Worm (Caenorhabditis elegans) whole organism, L1 larva: Measurements from ENCODE around the gene set-25.
A peak's percentile ranks its signal among the peaks of the same experiment; 100 is the strongest.

Experiments
- C34B4.2 ChIP-seq: sonication (generic microtip); optimal IDR thresholded peaks from 2 replicates; lab custom pipeline; 2017; ENCODE audit warnings: mild to moderate bottlenecking, missing genetic modification characterization, missing compliant biosample characterization
- Y116A8C.19 ChIP-seq: sonication (generic microtip); optimal IDR thresholded peaks from 2 replicates; lab custom pipeline; 2016; ENCODE audit warnings: missing compliant biosample characterization, missing genetic modification characterization, borderline replicate concordance
- aha-1 ChIP-seq: fragments of 150-350 bp; optimal IDR thresholded peaks from 2 replicates; lab custom pipeline; 2014; ENCODE audit warnings: missing biosample characterization, missing genetic modification characterization
- alr-1 ChIP-seq: fragments of 200-800 bp; sonication (Bioruptor generic); optimal IDR thresholded peaks from 2 replicates; lab custom pipeline; 2018; ENCODE audit warnings: borderline replicate concordance, mild to moderate bottlenecking, missing genetic modification characterization, missing compliant biosample characterization
- ama-1 ChIP-seq: fragments of 150-350 bp; optimal IDR thresholded peaks from 2 replicates; lab custom pipeline; 2014
- blmp-1 ChIP-seq: fragments of 150-350 bp; optimal IDR thresholded peaks from 2 replicates; lab custom pipeline; 2014; ENCODE audit warnings: missing biosample characterization, missing genetic modification characterization
- ceh-8 ChIP-seq: fragments of 200-800 bp; sonication (Bioruptor generic); optimal IDR thresholded peaks from 2 replicates; lab custom pipeline; 2018; ENCODE audit warnings: mild to moderate bottlenecking, missing genetic modification characterization, moderate library complexity, missing compliant biosample characterization
- ceh-82 ChIP-seq, 3 experiments: fragments of 150-350 bp in 1 of 3; sonication (generic microtip) in 2 of 3; optimal IDR thresholded peaks; 2 replicates each; lab custom pipeline; 2014 to 2017; ENCODE audit warnings: missing biosample characterization in 3 of 3, missing genetic modification characterization in 3 of 3
- ceh-88 ChIP-seq: fragments of 200-800 bp; sonication (Bioruptor generic); IDR thresholded peaks from 2 replicates; pipeline ENCODE4 v1.3.6; 2022; ENCODE audit warnings: missing genetic modification characterization, missing compliant biosample characterization
- dpl-1 ChIP-seq, 3 experiments: fragments of 150-350 bp in 2 of 3; sonication (generic microtip) in 1 of 3; optimal IDR thresholded peaks; 2 replicates each; lab custom pipeline; 2014 to 2017; ENCODE audit warnings: missing biosample characterization in 3 of 3, missing genetic modification characterization in 3 of 3, missing genetic modification reagents in 3 of 3
- dsc-1 ChIP-seq: sonication (generic microtip); optimal IDR thresholded peaks from 2 replicates; lab custom pipeline; 2016; ENCODE audit warnings: mild to moderate bottlenecking, missing genetic modification characterization, missing compliant biosample characterization
- efl-1 ChIP-seq, 4 experiments: fragments of 150-350 bp; optimal IDR thresholded peaks in 3 of 4; peaks in 1 of 4; 1 replicate in 1 of 4; 2 replicates in 3 of 4; lab custom pipeline; 2014; ENCODE audit warnings: missing biosample characterization in 2 of 4, missing genetic modification characterization in 2 of 4, missing genetic modification reagents in 2 of 4
- efl-3 ChIP-seq: fragments of 200-800 bp; sonication (Bioruptor generic); optimal IDR thresholded peaks from 2 replicates; lab custom pipeline; 2018; ENCODE audit warnings: mild to moderate bottlenecking, missing genetic modification characterization, missing compliant biosample characterization
- egl-27 ChIP-seq, 2 experiments: fragments of 150-350 bp in 1 of 2; sonication (generic microtip); optimal IDR thresholded peaks; 3 replicates each; lab custom pipeline; 2017 to 2018; ENCODE audit warnings: missing biosample characterization in 2 of 2, missing genetic modification characterization in 2 of 2, missing genetic modification reagents in 2 of 2
- elt-2 ChIP-seq: sonication (generic microtip); optimal IDR thresholded peaks from 2 replicates; lab custom pipeline; 2016; ENCODE audit warnings: missing genetic modification characterization, mild to moderate bottlenecking, inconsistent platforms, missing compliant biosample characterization, missing genetic modification reagents
- grh-1 ChIP-seq: fragments of 200-800 bp; sonication (Bioruptor generic); IDR thresholded peaks from 2 replicates; pipeline ENCODE4 v1.3.6; 2022; ENCODE audit warnings: missing genetic modification reagents, missing genetic modification characterization, missing compliant biosample characterization
- hlh-17 ChIP-seq: fragments of 200-800 bp; sonication (Bioruptor generic); optimal IDR thresholded peaks from 2 replicates; lab custom pipeline; 2018; ENCODE audit warnings: missing genetic modification characterization, mild to moderate bottlenecking, missing compliant biosample characterization, moderate library complexity, borderline replicate concordance
- hlh-4 ChIP-seq: sonication (generic microtip); optimal IDR thresholded peaks from 2 replicates; lab custom pipeline; 2016; ENCODE audit warnings: mild to moderate bottlenecking, missing genetic modification characterization, missing compliant biosample characterization
- jun-1 ChIP-seq: fragments of 150-350 bp; optimal IDR thresholded peaks from 2 replicates; lab custom pipeline; 2014; ENCODE audit warnings: missing biosample characterization, missing genetic modification reagents, missing genetic modification characterization
- lin-13 ChIP-seq: fragments of 150-350 bp; optimal IDR thresholded peaks from 2 replicates; lab custom pipeline; 2014; ENCODE audit warnings: missing biosample characterization, missing genetic modification reagents, missing genetic modification characterization
- lin-35 ChIP-seq, 2 experiments: fragments of 150-350 bp; optimal IDR thresholded peaks; 2 replicates each; lab custom pipeline; 2014; ENCODE audit warnings: missing biosample characterization in 2 of 2, missing genetic modification characterization in 2 of 2, missing genetic modification reagents in 2 of 2
- lsy-2 ChIP-seq, 2 experiments: fragments of 150-350 bp; optimal IDR thresholded peaks; 2 replicates each; lab custom pipeline; 2014; ENCODE audit warnings: missing biosample characterization in 2 of 2, missing genetic modification characterization in 2 of 2
- mab-9 ChIP-seq: fragments of 200-800 bp; sonication (Bioruptor generic); IDR thresholded peaks from 2 replicates; pipeline ENCODE4 v1.3.6; 2022; ENCODE audit warnings: missing genetic modification reagents, missing genetic modification characterization, missing compliant biosample characterization
- mdl-1 ChIP-seq, 2 experiments: fragments of 150-350 bp; optimal IDR thresholded peaks; 2 replicates each; lab custom pipeline; 2014 to 2017; ENCODE audit warnings: missing biosample characterization in 2 of 2, missing genetic modification characterization in 2 of 2, inconsistent platforms in 1 of 2
- mef-2 ChIP-seq: fragments of 150-350 bp; optimal IDR thresholded peaks from 2 replicates; lab custom pipeline; 2014; ENCODE audit warnings: missing biosample characterization, missing genetic modification characterization
- mep-1 ChIP-seq: fragments of 150-350 bp; optimal IDR thresholded peaks from 2 replicates; lab custom pipeline; 2014; ENCODE audit warnings: missing biosample characterization, missing genetic modification characterization
- nhr-12 ChIP-seq: sonication (generic microtip); optimal IDR thresholded peaks from 2 replicates; lab custom pipeline; 2017; ENCODE audit warnings: missing biosample characterization, missing genetic modification characterization
- nhr-19 ChIP-seq: fragments of 200-800 bp; sonication (Bioruptor generic); conservative IDR thresholded peaks from 2 replicates; pipeline ENCODE4 v1.3.6; 2022; ENCODE audit warnings: missing genetic modification characterization, missing compliant biosample characterization
- nhr-76 ChIP-seq: sonication (generic microtip); optimal IDR thresholded peaks from 2 replicates; lab custom pipeline; 2017; ENCODE audit warnings: missing biosample characterization, missing genetic modification characterization
- nhr-77 ChIP-seq: fragments of 150-350 bp; optimal IDR thresholded peaks from 2 replicates; lab custom pipeline; 2014; ENCODE audit warnings: missing biosample characterization, missing genetic modification characterization
- nhr-84 ChIP-seq: sonication (generic microtip); optimal IDR thresholded peaks from 2 replicates; lab custom pipeline; 2017; ENCODE audit warnings: missing biosample characterization, missing genetic modification characterization
- nhr-90 ChIP-seq: sonication (generic microtip); optimal IDR thresholded peaks from 2 replicates; lab custom pipeline; 2016; ENCODE audit warnings: mild to moderate bottlenecking, missing genetic modification characterization, missing compliant biosample characterization; ENCODE audit not compliant: poor library complexity
- pax-3 ChIP-seq: fragments of 200-800 bp; sonication (Bioruptor generic); optimal IDR thresholded peaks from 2 replicates; lab custom pipeline; 2018; ENCODE audit warnings: mild to moderate bottlenecking, missing genetic modification characterization, moderate library complexity, missing compliant biosample characterization
- rnt-1 ChIP-seq: sonication (generic microtip); optimal IDR thresholded peaks from 2 replicates; lab custom pipeline; 2016; ENCODE audit warnings: mild to moderate bottlenecking, missing genetic modification characterization, moderate library complexity, missing compliant biosample characterization
- snpc-4 ChIP-seq: fragments of 150-350 bp; optimal IDR thresholded peaks from 2 replicates; lab custom pipeline; 2014; ENCODE audit warnings: missing biosample characterization, missing genetic modification characterization
- snu-23 ChIP-seq: sonication (generic microtip); optimal IDR thresholded peaks from 2 replicates; lab custom pipeline; 2016; ENCODE audit warnings: missing genetic modification characterization, missing compliant biosample characterization
- sox-4 ChIP-seq: sonication (generic microtip); optimal IDR thresholded peaks from 2 replicates; lab custom pipeline; 2016; ENCODE audit warnings: missing genetic modification characterization, missing compliant biosample characterization
- sptf-1 ChIP-seq: fragments of 150-350 bp; optimal IDR thresholded peaks from 2 replicates; lab custom pipeline; 2014; ENCODE audit warnings: missing biosample characterization, missing genetic modification characterization
- sup-37 ChIP-seq: fragments of 200-800 bp; sonication (Bioruptor generic); optimal IDR thresholded peaks from 2 replicates; lab custom pipeline; 2018; ENCODE audit warnings: mild to moderate bottlenecking, missing genetic modification characterization, missing compliant biosample characterization
- tbx-2 ChIP-seq: sonication (generic microtip); optimal IDR thresholded peaks from 2 replicates; lab custom pipeline; 2016; ENCODE audit warnings: missing genetic modification characterization, missing compliant biosample characterization
- tlp-1 ChIP-seq: fragments of 150-350 bp; optimal IDR thresholded peaks from 2 replicates; lab custom pipeline; 2014; ENCODE audit warnings: missing biosample characterization, missing genetic modification characterization
- unc-30 ChIP-seq: sonication (generic microtip); optimal IDR thresholded peaks from 2 replicates; lab custom pipeline; 2017; ENCODE audit warnings: missing biosample characterization, missing genetic modification characterization
- vab-15 ChIP-seq: sonication (generic microtip); optimal IDR thresholded peaks from 2 replicates; lab custom pipeline; 2017; ENCODE audit warnings: missing genotype, mild to moderate bottlenecking, missing genetic modification characterization, missing compliant biosample characterization
- xbp-1 ChIP-seq: sonication (generic microtip); optimal IDR thresholded peaks from 2 replicates; lab custom pipeline; 2016; ENCODE audit warnings: missing genetic modification characterization, missing compliant biosample characterization
- zip-4 ChIP-seq: fragments of 200-800 bp; sonication (Bioruptor generic); optimal IDR thresholded peaks from 2 replicates; lab custom pipeline; 2018; ENCODE audit warnings: mild to moderate bottlenecking, missing genetic modification characterization, moderate library complexity, missing compliant biosample characterization
- ztf-11 ChIP-seq, 2 experiments: sonication (generic microtip); optimal IDR thresholded peaks; 2 replicates each; lab custom pipeline; 2016 to 2017; ENCODE audit warnings: missing genetic modification characterization in 2 of 2, missing biosample characterization in 1 of 2, missing compliant biosample characterization in 1 of 2
- ztf-4 ChIP-seq: fragments of 150-350 bp; optimal IDR thresholded peaks from 2 replicates; lab custom pipeline; 2014; ENCODE audit warnings: missing biosample characterization, missing genetic modification characterization

set-25 gene

ce11 chrIII:13262987-13263386, 29.9 kb downstream of the set-25 start, which contains the start of gene F56A8.4:
Gene F56A8.4 (plus strand): TSS chrIII:13263287.
- no peak for TF ChIP-seq mdl-1 (tag; optimal IDR thresholded peaks at IDR 0.05; lab: Kevin White, UChicago)
- TF ChIP-seq grh-1: no peak
- TF ChIP-seq nhr-84 (tag; lab: Kevin White, UChicago): no peak
- TF ChIP-seq C34B4.2 (tag; lab: Kevin White, UChicago): no peak
- no peak for TF ChIP-seq ama-1 (lab: Kevin White, UChicago)
- no peak for TF ChIP-seq Y116A8C.19 (tag; lab: Kevin White, UChicago)

ce11 chrIII:13260344-13260743, 32.5 kb downstream of the set-25 start:
- TF ChIP-seq lin-35 (GFP tag; optimal IDR thresholded peaks at IDR 0.05; lab: Kevin White, UChicago) (no peak), efl-1 (optimal IDR thresholded peaks at IDR 0.05; lab: Kevin White, UChicago) (no peak), efl-1 (GFP tag; optimal IDR thresholded peaks at IDR 0.05 in 1 of 2; lab: Kevin White, UChicago) (peak in 1 of 2 experiments; percentile 74)
- TF ChIP-seq, all 84 proteins: peak for 1

DNA sequence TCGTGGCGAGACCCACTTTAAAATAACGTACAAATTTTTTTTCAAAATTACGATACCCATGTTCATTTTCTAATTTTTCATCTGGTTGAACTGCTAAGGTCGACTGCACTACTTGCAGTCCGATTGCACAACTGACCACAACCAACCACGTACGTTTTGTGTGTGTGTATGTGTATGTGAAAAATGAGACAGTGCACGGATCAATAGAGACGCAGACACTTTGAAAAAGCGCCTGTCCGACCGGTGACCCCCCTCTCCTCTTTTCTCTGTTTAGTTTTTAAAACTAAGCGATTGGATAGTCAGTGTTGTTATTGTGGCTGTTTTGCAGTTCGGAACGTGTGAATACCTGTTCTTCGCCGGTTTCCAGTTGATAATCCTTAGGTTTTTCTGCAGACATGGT, 34.1 kb downstream of the set-25 start:
- TF ChIP-seq mdl-1 (tag; optimal IDR thresholded peaks at IDR 0.05; lab: Kevin White, UChicago): no peak
- TF ChIP-seq snpc-4 (tag; lab: Kevin White, UChicago): no peak
- no peak for TF ChIP-seq tlp-1
- no peak for TF ChIP-seq nhr-77 (tag; lab: Kevin White, UChicago)
- no peak for TF ChIP-seq Y116A8C.19 (tag; lab: Kevin White, UChicago)
- TF ChIP-seq snu-23: peak; percentile 46
- no peak for TF ChIP-seq efl-3 (GFP tag; lab: Kevin White, UChicago)
- no peak for TF ChIP-seq hlh-17
- no peak for TF ChIP-seq mab-9
- TF ChIP-seq nhr-76 (tag; lab: Kevin White, UChicago): no peak
- TF ChIP-seq unc-30 (tag; lab: Kevin White, UChicago): no peak
- no peak for TF ChIP-seq elt-2 (tag; lab: Kevin White, UChicago)
- TF ChIP-seq sup-37: no peak
- TF ChIP-seq efl-1 (optimal IDR thresholded peaks at IDR 0.05; lab: Kevin White, UChicago): peak; percentile 39 to 57
- TF ChIP-seq efl-1 (GFP tag; optimal IDR thresholded peaks at IDR 0.05 in 1 of 2; lab: Kevin White, UChicago): peak; percentile 41 to 91
- TF ChIP-seq aha-1: no peak
- no peak for TF ChIP-seq jun-1 (tag; lab: Kevin White, UChicago)
- no peak for TF ChIP-seq mef-2 (tag; lab: Kevin White, UChicago)
- TF ChIP-seq egl-27 (tag; optimal IDR thresholded peaks at IDR 0.05; lab: Kevin White, UChicago): no peak
- no peak for TF ChIP-seq nhr-90 (tag; lab: Kevin White, UChicago)
- peak; percentile 61 for TF ChIP-seq rnt-1 (tag; lab: Kevin White, UChicago)
- TF ChIP-seq xbp-1 (tag; lab: Kevin White, UChicago): no peak
- TF ChIP-seq C34B4.2 (tag; lab: Kevin White, UChicago): no peak
- no peak; the same call in 1 of the 2 replicates for TF ChIP-seq nhr-19 (GFP tag; lab: Robert Waterston, UW)
- no peak for TF ChIP-seq tbx-2 (tag; lab: Kevin White, UChicago)
- TF ChIP-seq dsc-1 (tag; lab: Kevin White, UChicago): no peak
- TF ChIP-seq ztf-11 (tag; optimal IDR thresholded peaks at IDR 0.05; lab: Kevin White, UChicago): no peak
- no peak for TF ChIP-seq lin-13 (GFP tag; lab: Kevin White, UChicago)
- TF ChIP-seq nhr-12 (tag; lab: Kevin White, UChicago): no peak
- TF ChIP-seq vab-15 (tag; lab: Kevin White, UChicago): no peak
- no peak for TF ChIP-seq ceh-82 (tag; optimal IDR thresholded peaks at IDR 0.05; lab: Kevin White, UChicago)
- TF ChIP-seq ceh-88 (GFP tag; lab: Robert Waterston, UW): no peak
- TF ChIP-seq ceh-8 (GFP tag; lab: Kevin White, UChicago): no peak
- peak; percentile 35 for TF ChIP-seq mep-1 (tag; lab: Kevin White, UChicago)
- TF ChIP-seq ztf-4 (tag; lab: Kevin White, UChicago): no peak
- TF ChIP-seq dpl-1 (GFP tag; optimal IDR thresholded peaks at IDR 0.05; lab: Kevin White, UChicago): peak in 2 of 3 experiments; percentile 19 to 24
- TF ChIP-seq blmp-1: peak; percentile 14
- peak in 1 of 2 experiments; percentile 16 for TF ChIP-seq lsy-2 (tag; optimal IDR thresholded peaks at IDR 0.05; lab: Kevin White, UChicago)
- TF ChIP-seq pax-3 (tag; lab: Kevin White, UChicago): no peak
- TF ChIP-seq alr-1: no peak
- TF ChIP-seq sptf-1 (tag; lab: Kevin White, UChicago): no peak
- no peak for TF ChIP-seq sox-4 (tag; lab: Kevin White, UChicago)
- no peak for TF ChIP-seq hlh-4 (tag; lab: Kevin White, UChicago)
- TF ChIP-seq zip-4 (GFP tag; lab: Kevin White, UChicago): no peak
